Worm (Caenorhabditis elegans) whole organism, late embryonic: ENCODE measurements around the gene glc-3.

Experiments used
- F13H6.1 ChIP-seq: sonication (generic microtip); optimal IDR thresholded peaks from 2 replicates; lab custom pipeline; 2016; ENCODE audit warnings: missing genetic modification characterization, missing compliant biosample characterization
- ceh-18 ChIP-seq: sonication (generic microtip); optimal IDR thresholded peaks from 2 replicates; lab custom pipeline; 2016; ENCODE audit warnings: missing genetic modification characterization, missing compliant biosample characterization
- dmd-4 ChIP-seq: sonication (generic microtip); optimal IDR thresholded peaks from 2 replicates; lab custom pipeline; 2016; ENCODE audit warnings: borderline replicate concordance, missing genetic modification characterization, missing compliant biosample characterization
- fax-1 ChIP-seq: sonication (generic microtip); optimal IDR thresholded peaks from 2 replicates; lab custom pipeline; 2016; ENCODE audit warnings: missing genotype, missing genetic modification characterization, missing compliant biosample characterization
- nhr-11 ChIP-seq: fragments of 150-350 bp; optimal IDR thresholded peaks from 2 replicates; lab custom pipeline; 2014; ENCODE audit warnings: missing biosample characterization, missing genetic modification characterization
- pqm-1 ChIP-seq: sonication (generic microtip); optimal IDR thresholded peaks from 2 replicates; lab custom pipeline; 2016; ENCODE audit warnings: missing genetic modification characterization, missing compliant biosample characterization

ce11 chrV:5410679-5411078 lies 42.8 kb downstream of the glc-3 start, which contains the start of gene F08F3.4:
- TF ChIP-seq dmd-4 (tag; lab: Kevin White, UChicago) = no peak
- TF ChIP-seq fax-1 (tag; lab: Kevin White, UChicago) = no peak
- no peak for TF ChIP-seq ceh-18 (tag; lab: Kevin White, UChicago)
- no peak for TF ChIP-seq nhr-11 (tag; lab: Kevin White, UChicago)
- no peak for TF ChIP-seq F13H6.1 (tag; lab: Kevin White, UChicago)
- TF ChIP-seq pqm-1 (tag; lab: Kevin White, UChicago) = no peak
